Worm (Caenorhabditis elegans) whole organism, late embryonic: ENCODE results near the gene btb-12.

ENCODE experiments used
- C08G9.2 ChIP-seq: sonication (generic microtip); optimal IDR thresholded peaks from 2 replicates; lab custom pipeline; 2016; ENCODE audit warnings: mild to moderate bottlenecking, missing genetic modification characterization, moderate library complexity, missing compliant biosample characterization
- C38D4.7 ChIP-seq: fragments of 200-800 bp; sonication (Bioruptor generic); optimal IDR thresholded peaks from 2 replicates; lab custom pipeline; 2018; ENCODE audit warnings: mild to moderate bottlenecking, missing genetic modification characterization, moderate library complexity, missing compliant biosample characterization
- T23F11.4 ChIP-seq: fragments of 200-800 bp; sonication (Bioruptor generic); optimal IDR thresholded peaks from 2 replicates; lab custom pipeline; 2018; ENCODE audit warnings: mild to moderate bottlenecking, missing genetic modification characterization, missing compliant biosample characterization
- ahr-1 ChIP-seq: sonication (generic microtip); optimal IDR thresholded peaks from 2 replicates; lab custom pipeline; 2016; ENCODE audit warnings: missing genetic modification characterization, missing compliant biosample characterization
- ceh-14 ChIP-seq: sonication (generic microtip); optimal IDR thresholded peaks from 2 replicates; lab custom pipeline; 2016; ENCODE audit warnings: missing genotype, missing genetic modification characterization, missing compliant biosample characterization
- ceh-18 ChIP-seq: sonication (generic microtip); optimal IDR thresholded peaks from 2 replicates; lab custom pipeline; 2016; ENCODE audit warnings: missing genetic modification characterization, missing compliant biosample characterization
- ceh-19 ChIP-seq: fragments of 200-800 bp; sonication (Bioruptor generic); optimal IDR thresholded peaks from 2 replicates; lab custom pipeline; 2018; ENCODE audit warnings: mild to moderate bottlenecking, missing genetic modification characterization, missing compliant biosample characterization
- ceh-2 ChIP-seq: sonication (generic microtip); optimal IDR thresholded peaks from 2 replicates; lab custom pipeline; 2016; ENCODE audit warnings: missing genotype, missing genetic modification characterization, missing compliant biosample characterization
- ceh-34 ChIP-seq: sonication (generic microtip); optimal IDR thresholded peaks from 2 replicates; lab custom pipeline; 2016; ENCODE audit warnings: mild to moderate bottlenecking, missing genetic modification characterization, missing compliant biosample characterization
- ceh-9 ChIP-seq: sonication (generic microtip); optimal IDR thresholded peaks from 2 replicates; lab custom pipeline; 2016; ENCODE audit warnings: mild to moderate bottlenecking, missing genetic modification characterization, inconsistent platforms, missing compliant biosample characterization
- dmd-4 ChIP-seq: sonication (generic microtip); optimal IDR thresholded peaks from 2 replicates; lab custom pipeline; 2016; ENCODE audit warnings: borderline replicate concordance, missing genetic modification characterization, missing compliant biosample characterization
- dve-1 ChIP-seq: sonication (generic microtip); optimal IDR thresholded peaks from 2 replicates; lab custom pipeline; 2017; ENCODE audit warnings: antibody characterized with exemption, mild to moderate bottlenecking, missing genetic modification characterization, missing compliant biosample characterization
- elt-4 ChIP-seq: sonication (generic microtip); optimal IDR thresholded peaks from 2 replicates; lab custom pipeline; 2016; ENCODE audit warnings: missing genetic modification characterization, missing compliant biosample characterization
- ets-4 ChIP-seq: sonication (generic microtip); optimal IDR thresholded peaks from 2 replicates; lab custom pipeline; 2016; ENCODE audit warnings: missing genetic modification characterization, missing compliant biosample characterization
- eyg-1 ChIP-seq: sonication (generic microtip); optimal IDR thresholded peaks from 2 replicates; lab custom pipeline; 2016; ENCODE audit warnings: missing genotype, missing genetic modification characterization, missing compliant biosample characterization
- fkh-10 ChIP-seq: fragments of 150-350 bp; optimal IDR thresholded peaks from 2 replicates; lab custom pipeline; 2014; ENCODE audit warnings: missing biosample characterization, missing genetic modification reagents, missing genetic modification characterization
- fkh-6 ChIP-seq: sonication (generic microtip); optimal IDR thresholded peaks from 2 replicates; lab custom pipeline; 2016; ENCODE audit warnings: missing genetic modification characterization, missing compliant biosample characterization
- hlh-13 ChIP-seq: fragments of 200-800 bp; sonication (Bioruptor generic); optimal IDR thresholded peaks from 2 replicates; lab custom pipeline; 2018; ENCODE audit warnings: mild to moderate bottlenecking, missing genetic modification characterization, missing compliant biosample characterization
- hlh-15 ChIP-seq: sonication (generic microtip); optimal IDR thresholded peaks from 2 replicates; lab custom pipeline; 2016; ENCODE audit warnings: missing genetic modification characterization, missing compliant biosample characterization
- hlh-6 ChIP-seq: sonication (generic microtip); optimal IDR thresholded peaks from 2 replicates; lab custom pipeline; 2016; ENCODE audit warnings: missing genotype, missing genetic modification characterization, missing compliant biosample characterization
- hlh-8 ChIP-seq: sonication (generic microtip); optimal IDR thresholded peaks from 2 replicates; lab custom pipeline; 2016; ENCODE audit warnings: missing genotype, missing genetic modification characterization, missing compliant biosample characterization
- madf-2 ChIP-seq: sonication (generic microtip); optimal IDR thresholded peaks from 2 replicates; lab custom pipeline; 2017; ENCODE audit warnings: missing genetic modification characterization, missing compliant biosample characterization
- mec-3 ChIP-seq: sonication (generic microtip); optimal IDR thresholded peaks from 2 replicates; lab custom pipeline; 2016; ENCODE audit warnings: borderline replicate concordance, missing genetic modification characterization, missing compliant biosample characterization
- nfya-1 ChIP-seq: sonication (generic microtip); optimal IDR thresholded peaks from 2 replicates; lab custom pipeline; 2017; ENCODE audit warnings: missing genetic modification characterization, mild to moderate bottlenecking, missing compliant biosample characterization, antibody characterized with exemption, moderate library complexity
- nhr-11 ChIP-seq: fragments of 150-350 bp; optimal IDR thresholded peaks from 2 replicates; lab custom pipeline; 2014; ENCODE audit warnings: missing biosample characterization, missing genetic modification characterization
- odd-2 ChIP-seq: sonication (generic microtip); optimal IDR thresholded peaks from 2 replicates; lab custom pipeline; 2017; ENCODE audit warnings: antibody characterized with exemption, mild to moderate bottlenecking, missing genetic modification characterization, missing compliant biosample characterization
- pha-4 ChIP-seq: fragments of 150-350 bp; optimal IDR thresholded peaks from 2 replicates; lab custom pipeline; 2018; ENCODE audit warnings: missing biosample characterization, missing genetic modification reagents, missing genetic modification characterization
- pqm-1 ChIP-seq: sonication (generic microtip); optimal IDR thresholded peaks from 2 replicates; lab custom pipeline; 2016; ENCODE audit warnings: missing genetic modification characterization, missing compliant biosample characterization
- ref-2 ChIP-seq: sonication (generic microtip); optimal IDR thresholded peaks from 2 replicates; lab custom pipeline; 2016; ENCODE audit warnings: missing genetic modification characterization, missing compliant biosample characterization
- rnt-1 ChIP-seq: sonication (generic microtip); optimal IDR thresholded peaks from 2 replicates; lab custom pipeline; 2016; ENCODE audit warnings: missing genetic modification characterization, missing compliant biosample characterization
- sox-2 ChIP-seq: fragments of 200-800 bp; sonication (Bioruptor generic); IDR thresholded peaks from 2 replicates; pipeline ENCODE4 v1.3.6; 2022; ENCODE audit warnings: missing genetic modification reagents, missing genetic modification characterization, missing compliant biosample characterization
- ttx-3 ChIP-seq: sonication (generic microtip); optimal IDR thresholded peaks from 2 replicates; lab custom pipeline; 2016; ENCODE audit warnings: missing genetic modification reagents, missing genetic modification characterization, missing compliant biosample characterization
- unc-42 ChIP-seq: sonication (generic microtip); optimal IDR thresholded peaks from 2 replicates; lab custom pipeline; 2016; ENCODE audit warnings: missing genotype, missing genetic modification characterization, missing compliant biosample characterization
- zip-5 ChIP-seq: sonication (generic microtip); optimal IDR thresholded peaks from 2 replicates; lab custom pipeline; 2016; ENCODE audit warnings: missing genetic modification characterization, missing compliant biosample characterization

Gene btb-12

ce11 chrII:1670260-1670879, 15.4 kb downstream of the btb-12 start, which contains the start of gene nhx-6:
nhx-6 (plus strand) TSS chrII:1670829.
- TF ChIP-seq hlh-8 (tag; lab: Kevin White, UChicago) (no peak), ceh-14 (tag; lab: Kevin White, UChicago) (no peak), C08G9.2 (tag; lab: Kevin White, UChicago) (no peak), eyg-1 (tag; lab: Kevin White, UChicago) (no peak), ets-4 (no peak), ceh-2 (tag; lab: Kevin White, UChicago) (no peak), zip-5 (tag; lab: Kevin White, UChicago) (no peak), hlh-15 (tag; lab: Kevin White, UChicago) (no peak), rnt-1 (no peak), unc-42 (no peak), elt-4 (tag; lab: Kevin White, UChicago) (no peak), ttx-3 (tag; lab: Kevin White, UChicago) (no peak)

- TF ChIP-seq T23F11.4 (GFP tag; lab: Kevin White, UChicago) (no peak), fkh-10 (GFP tag; lab: Kevin White, UChicago) (no peak), mec-3 (tag; lab: Kevin White, UChicago) (no peak), pha-4 (tag; lab: Kevin White, UChicago) (no peak), ceh-18 (tag; lab: Kevin White, UChicago) (no peak), zip-5 (tag; lab: Kevin White, UChicago) (no peak), ceh-19 (no peak), odd-2 (tag; lab: Kevin White, UChicago) (no peak), ceh-34 (tag; lab: Kevin White, UChicago) (no peak)
Observed at ce11 chrII:1670985-1671384, 16.0 kb downstream of the btb-12 start.

- TF ChIP-seq nhr-11 = no peak
- TF ChIP-seq hlh-13 (GFP tag; lab: Kevin White, UChicago) = no peak
- no peak for TF ChIP-seq ahr-1 (tag; lab: Kevin White, UChicago)
- TF ChIP-seq elt-4 (tag; lab: Kevin White, UChicago) = no peak
- no peak for TF ChIP-seq ref-2
- TF ChIP-seq fkh-6 (tag; lab: Kevin White, UChicago) = no peak
- TF ChIP-seq eyg-1 (tag; lab: Kevin White, UChicago) = no peak
- no peak for TF ChIP-seq ceh-18 (tag; lab: Kevin White, UChicago)
- TF ChIP-seq pha-4 (tag; lab: Kevin White, UChicago) = no peak
- TF ChIP-seq madf-2 (tag; lab: Kevin White, UChicago) = no peak
- no peak for TF ChIP-seq T23F11.4 (GFP tag; lab: Kevin White, UChicago)
- TF ChIP-seq dve-1 (tag; lab: Kevin White, UChicago) = no peak
- TF ChIP-seq nfya-1 (tag; lab: Kevin White, UChicago) = no peak
- TF ChIP-seq, all 69 proteins: peak for 0
Observed at ce11 chrII:1672673-1673072, 17.7 kb downstream of the btb-12 start.

ce11 chrII:1676088-1676487, 21.1 kb downstream of the btb-12 start, which contains the start of gene fbxb-17:
fbxb-17 (plus strand) TSS chrII:1676388.
- TF ChIP-seq eyg-1 (tag; lab: Kevin White, UChicago) (no peak), ceh-9 (tag; lab: Kevin White, UChicago) (no peak), dmd-4 (no peak), ceh-14 (tag; lab: Kevin White, UChicago) (no peak), C38D4.7 (no peak), hlh-6 (no peak), pha-4 (tag; lab: Kevin White, UChicago) (no peak), ceh-2 (tag; lab: Kevin White, UChicago) (no peak), sox-2 (GFP tag; lab: Robert Waterston, UW) (no peak), pqm-1 (tag; lab: Kevin White, UChicago) (no peak)
